Worm (Caenorhabditis elegans) whole organism, L4 larva: ENCODE measurements around the gene M01A8.1.
A peak's percentile ranks its signal among the peaks of the same experiment; 100 is the strongest.

Experiments
- F26F4.8 ChIP-seq: fragments of 200-800 bp; sonication (Bioruptor generic); conservative IDR thresholded peaks from 2 replicates; pipeline ENCODE4 v1.3.6; 2022; ENCODE audit warnings: missing genetic modification characterization, missing compliant biosample characterization
- F37D6.2 ChIP-seq: sonication (generic microtip); optimal IDR thresholded peaks from 2 replicates; lab custom pipeline; 2016; ENCODE audit warnings: mild to moderate bottlenecking, missing genetic modification characterization, missing compliant biosample characterization
- T26A8.4 ChIP-seq: fragments of 200-800 bp; sonication (Bioruptor generic); IDR thresholded peaks from 2 replicates; pipeline ENCODE4 v1.3.6; 2022; ENCODE audit warnings: missing genetic modification characterization, missing compliant biosample characterization
- Y105C5A.15 ChIP-seq: fragments of 200-800 bp; sonication (Bioruptor generic); IDR thresholded peaks from 2 replicates; pipeline ENCODE4 v1.3.6; 2022; ENCODE audit warnings: missing genetic modification characterization, missing compliant biosample characterization
- ZK337.2 ChIP-seq: fragments of 200-800 bp; sonication (Bioruptor generic); IDR thresholded peaks from 2 replicates; pipeline ENCODE4 v1.3.6; 2022; ENCODE audit warnings: missing genetic modification reagents, missing genetic modification characterization, missing compliant biosample characterization
- ama-1 ChIP-seq: fragments of 150-350 bp; optimal IDR thresholded peaks from 2 replicates; lab custom pipeline; 2014; ENCODE audit warnings: inconsistent platforms, mixed read lengths
- ceh-32 ChIP-seq: sonication (generic microtip); optimal IDR thresholded peaks from 2 replicates; lab custom pipeline; 2016; ENCODE audit warnings: mild to moderate bottlenecking, missing genetic modification characterization, missing compliant biosample characterization; ENCODE audit not compliant: poor library complexity
- ceh-62 ChIP-seq: sonication (generic microtip); optimal IDR thresholded peaks from 2 replicates; lab custom pipeline; 2017; ENCODE audit warnings: missing biosample characterization, missing genetic modification characterization
- ceh-82 ChIP-seq: sonication (generic microtip); optimal IDR thresholded peaks from 2 replicates; lab custom pipeline; 2017; ENCODE audit warnings: missing biosample characterization, missing genetic modification characterization
- ces-1 ChIP-seq: fragments of 150-350 bp; sonication (generic microtip); optimal IDR thresholded peaks from 4 replicates; lab custom pipeline; 2014; ENCODE audit warnings: missing biosample characterization, missing genetic modification reagents, missing genetic modification characterization
- cey-2 ChIP-seq: sonication (generic microtip); optimal IDR thresholded peaks from 3 replicates; lab custom pipeline; 2017; ENCODE audit warnings: missing genetic modification characterization, mild to moderate bottlenecking, missing compliant biosample characterization, antibody characterized with exemption, borderline replicate concordance; ENCODE audit not compliant: insufficient read depth
- daf-16 ChIP-seq, 3 experiments: sonication (generic microtip); optimal IDR thresholded peaks; 2 replicates each; lab custom pipeline; 2016 to 2017; ENCODE audit warnings: missing genetic modification characterization in 3 of 3, missing genetic modification reagents in 3 of 3, mild to moderate bottlenecking in 2 of 3, missing compliant biosample characterization in 2 of 3, missing biosample characterization in 1 of 3, moderate library complexity in 1 of 3
- dmd-6 ChIP-seq: fragments of 200-800 bp; sonication (Bioruptor generic); IDR thresholded peaks from 2 replicates; pipeline ENCODE4 v1.3.6; 2022; ENCODE audit warnings: missing genetic modification reagents, missing genetic modification characterization, missing compliant biosample characterization
- dmd-8 ChIP-seq: fragments of 200-800 bp; sonication (Bioruptor generic); IDR thresholded peaks from 2 replicates; pipeline ENCODE4 v1.3.6; 2022; ENCODE audit warnings: missing genetic modification characterization, missing compliant biosample characterization
- egl-43 ChIP-seq: fragments of 200-800 bp; sonication (Bioruptor generic); IDR thresholded peaks from 2 replicates; pipeline ENCODE4 v1.3.6; 2022; ENCODE audit warnings: missing genetic modification reagents, missing genetic modification characterization, missing compliant biosample characterization
- fkh-10 ChIP-seq: fragments of 150-350 bp; optimal IDR thresholded peaks from 2 replicates; lab custom pipeline; 2014; ENCODE audit warnings: missing biosample characterization, missing genetic modification reagents, missing genetic modification characterization
- hlh-11 ChIP-seq: fragments of 200-800 bp; sonication (Bioruptor generic); optimal IDR thresholded peaks from 2 replicates; lab custom pipeline; 2018; ENCODE audit warnings: mild to moderate bottlenecking, missing genetic modification characterization, missing compliant biosample characterization
- hlh-30 ChIP-seq: sonication (generic microtip); optimal IDR thresholded peaks from 2 replicates; lab custom pipeline; 2017; ENCODE audit warnings: antibody characterized with exemption, mild to moderate bottlenecking, missing genetic modification characterization, missing compliant biosample characterization; ENCODE audit not compliant: insufficient read depth
- hmg-1.1 ChIP-seq: fragments of 200-800 bp; sonication (Bioruptor generic); IDR thresholded peaks from 2 replicates; pipeline ENCODE4 v1.3.6; 2022; ENCODE audit warnings: missing genetic modification reagents, missing genetic modification characterization, missing compliant biosample characterization
- lin-15B ChIP-seq: fragments of 150-350 bp; sonication (generic microtip); optimal IDR thresholded peaks from 3 replicates; lab custom pipeline; 2014; ENCODE audit warnings: missing biosample characterization, missing genetic modification characterization
- lin-38 ChIP-seq: fragments of 200-800 bp; sonication (Bioruptor generic); IDR thresholded peaks from 2 replicates; pipeline ENCODE4 v1.3.6; 2022; ENCODE audit warnings: missing genetic modification reagents, missing genetic modification characterization, missing compliant biosample characterization
- lsy-2 ChIP-seq, 2 experiments: fragments of 150-350 bp in 1 of 2; sonication (generic microtip) in 1 of 2; optimal IDR thresholded peaks; 2 replicates each; lab custom pipeline; 2014 to 2017; ENCODE audit warnings: missing biosample characterization in 2 of 2, missing genetic modification characterization in 2 of 2
- mep-1 ChIP-seq: fragments of 150-350 bp; sonication (generic microtip); optimal IDR thresholded peaks from 3 replicates; lab custom pipeline; 2014; ENCODE audit warnings: missing biosample characterization, missing genetic modification characterization
- nhr-10 ChIP-seq: fragments of 150-350 bp; optimal IDR thresholded peaks from 2 replicates; lab custom pipeline; 2014; ENCODE audit warnings: missing biosample characterization, missing genetic modification characterization
- nhr-111 ChIP-seq: fragments of 200-800 bp; sonication (Bioruptor generic); optimal IDR thresholded peaks from 2 replicates; lab custom pipeline; 2018; ENCODE audit warnings: mild to moderate bottlenecking, missing genetic modification characterization, missing compliant biosample characterization
- nhr-28 ChIP-seq: fragments of 150-350 bp; optimal IDR thresholded peaks from 2 replicates; lab custom pipeline; 2014; ENCODE audit warnings: missing biosample characterization, missing genetic modification characterization
- nhr-76 ChIP-seq: fragments of 150-350 bp; optimal IDR thresholded peaks from 2 replicates; lab custom pipeline; 2014; ENCODE audit warnings: missing biosample characterization, missing genetic modification characterization
- nhr-77 ChIP-seq: fragments of 150-350 bp; optimal IDR thresholded peaks from 2 replicates; lab custom pipeline; 2014; ENCODE audit warnings: missing biosample characterization, missing genetic modification characterization
- pha-4 ChIP-seq, 2 experiments: fragments of 150-350 bp in 1 of 2; fragments of 200-800 bp in 1 of 2; sonication (Bioruptor generic) in 1 of 2; IDR thresholded peaks in 1 of 2; optimal IDR thresholded peaks in 1 of 2; 2 replicates each; pipeline versions ENCODE4 v1.3.6 to Lab custom; 2014 to 2022; ENCODE audit warnings: missing genetic modification characterization in 2 of 2, missing genetic modification reagents in 2 of 2, missing biosample characterization in 1 of 2, missing compliant biosample characterization in 1 of 2
- php-3 ChIP-seq: fragments of 200-800 bp; sonication (Bioruptor generic); IDR thresholded peaks from 2 replicates; pipeline ENCODE4 v1.3.6; 2022; ENCODE audit warnings: missing genetic modification reagents, missing genetic modification characterization, missing compliant biosample characterization
- rbr-2 ChIP-seq: sonication (generic microtip); optimal IDR thresholded peaks from 2 replicates; lab custom pipeline; 2016; ENCODE audit warnings: missing genotype, missing genetic modification characterization, missing compliant biosample characterization
- snpc-1.2 ChIP-seq: fragments of 200-800 bp; sonication (Bioruptor generic); IDR thresholded peaks from 2 replicates; pipeline ENCODE4 v1.3.6; 2022; ENCODE audit warnings: missing genetic modification reagents, missing genetic modification characterization, missing compliant biosample characterization
- snpc-4 ChIP-seq: fragments of 150-350 bp; optimal IDR thresholded peaks from 2 replicates; lab custom pipeline; 2014; ENCODE audit warnings: missing biosample characterization, missing genetic modification characterization
- tag-97 ChIP-seq: fragments of 200-800 bp; sonication (Bioruptor generic); IDR thresholded peaks from 2 replicates; pipeline ENCODE4 v1.3.6; 2022; ENCODE audit warnings: missing genetic modification characterization, missing compliant biosample characterization
- tra-1 ChIP-seq: fragments of 200-800 bp; sonication (Bioruptor generic); IDR thresholded peaks from 2 replicates; pipeline ENCODE4 v1.3.6; 2022; ENCODE audit warnings: missing genetic modification reagents, missing genetic modification characterization, missing compliant biosample characterization
- vab-7 ChIP-seq: fragments of 200-800 bp; sonication (Bioruptor generic); IDR thresholded peaks from 2 replicates; pipeline ENCODE4 v1.3.6; 2022; ENCODE audit warnings: missing genetic modification reagents, missing genetic modification characterization, missing compliant biosample characterization
- zip-11 ChIP-seq: fragments of 200-800 bp; sonication (Bioruptor generic); IDR thresholded peaks from 2 replicates; pipeline ENCODE4 v1.3.6; 2022; ENCODE audit warnings: missing genetic modification characterization, missing compliant biosample characterization
- zip-2 ChIP-seq: fragments of 150-350 bp; optimal IDR thresholded peaks from 2 replicates; lab custom pipeline; 2014; ENCODE audit warnings: missing biosample characterization, missing genetic modification characterization
- ztf-7 ChIP-seq: fragments of 150-350 bp; optimal IDR thresholded peaks from 2 replicates; lab custom pipeline; 2014; ENCODE audit warnings: missing biosample characterization, missing genetic modification characterization

M01A8.1 gene

DNA sequence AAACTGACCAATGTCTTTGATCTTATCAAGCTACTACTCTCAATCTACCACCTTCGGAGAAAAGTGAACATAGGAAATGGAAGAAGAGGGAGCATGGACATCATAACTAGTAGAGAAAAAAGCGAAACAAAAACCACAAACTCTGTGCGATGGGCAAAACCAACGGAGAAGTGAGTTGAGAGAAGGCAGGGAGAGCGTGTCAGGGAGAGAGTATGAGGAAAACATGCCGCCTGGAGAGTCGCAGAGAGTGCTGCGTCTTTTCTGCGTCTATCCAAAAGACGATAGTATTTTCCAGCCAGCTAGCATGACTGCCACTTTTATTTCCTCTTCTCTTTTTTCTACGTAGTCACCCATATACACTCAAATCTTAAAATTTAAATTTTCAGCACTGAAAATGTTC, 17.1 kb upstream of the M01A8.1 start, which contains the start of gene saeg-2 (continued):
- TF ChIP-seq tag-97 (GFP tag; lab: Robert Waterston, UW) (no peak), ceh-82 (tag; lab: Kevin White, UChicago) (no peak), dmd-6 (GFP tag; lab: Robert Waterston, UW) (peak; percentile 19; the same call in 1 of the 2 replicates), egl-43 (0 out of 2 replicates have a peak, but pooled peaks have one; percentile 51), T26A8.4 (peak; percentile 39; the same call in 1 of the 2 replicates), zip-11 (no peak), ztf-7 (tag; lab: Kevin White, UChicago) (peak; percentile 14), pha-4 (GFP tag; IDR thresholded peaks at IDR 0.05; lab: Robert Waterston, UW) (no peak), pha-4 (tag; optimal IDR thresholded peaks at IDR 0.05; lab: Kevin White, UChicago) (peak; percentile 41), nhr-77 (tag; lab: Kevin White, UChicago) (no peak), lin-38 (GFP tag; lab: Robert Waterston, UW) (no peak), daf-16 (GFP tag; optimal IDR thresholded peaks at IDR 0.05; lab: Kevin White, UChicago) (no peak), daf-16 (tag; optimal IDR thresholded peaks at IDR 0.05; lab: Kevin White, UChicago) (peak; percentile 51), hlh-30 (peak; percentile 31), ama-1 (lab: Kevin White, UChicago) (no peak), tra-1 (GFP tag; lab: Robert Waterston, UW) (no peak), snpc-1.2 (no peak), lsy-2 (tag; optimal IDR thresholded peaks at IDR 0.05; lab: Kevin White, UChicago) (peak in 1 of 2 experiments; percentile 23), hlh-11 (tag; lab: Kevin White, UChicago) (peak; percentile 78), F37D6.2 (tag; lab: Kevin White, UChicago) (no peak), Y105C5A.15 (GFP tag; lab: Robert Waterston, UW) (0 out of 2 replicates have a peak, but pooled peaks have one; percentile 35), hmg-1.1 (GFP tag; lab: Robert Waterston, UW) (peak; percentile 62), ZK337.2 (GFP tag; lab: Robert Waterston, UW) (no peak), nhr-111 (GFP tag; lab: Kevin White, UChicago) (no peak), mep-1 (tag; lab: Kevin White, UChicago) (peak; percentile 52)

DNA sequence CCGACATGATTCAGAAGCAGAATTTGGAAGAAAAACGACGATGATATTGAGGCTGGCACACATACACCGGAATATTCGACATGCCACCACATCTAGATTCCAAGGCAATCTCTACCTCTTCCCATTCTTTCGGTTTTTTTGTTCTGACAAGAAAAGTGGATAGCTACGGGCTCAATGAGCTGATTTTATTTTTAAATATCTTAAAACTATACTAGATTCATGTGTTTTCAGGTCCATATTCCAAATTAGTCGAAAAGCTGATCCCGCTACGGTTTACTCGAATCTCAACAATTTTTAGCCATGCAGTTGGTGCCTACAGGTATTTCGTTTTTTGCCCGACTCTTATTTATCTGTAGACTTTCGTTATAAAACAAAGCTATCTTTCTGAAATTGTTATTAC, 14.4 kb upstream of the M01A8.1 start, which contains the start of gene dat-1:
dat-1 (plus strand) TSS at position 301 of the 400 bp plus-strand sequence.
- no peak for TF ChIP-seq dmd-8
- TF ChIP-seq nhr-10 (tag; lab: Kevin White, UChicago): no peak
- TF ChIP-seq F26F4.8: no peak
- no peak for TF ChIP-seq pha-4 (GFP tag; IDR thresholded peaks at IDR 0.05; lab: Robert Waterston, UW)
- no peak for TF ChIP-seq pha-4 (tag; optimal IDR thresholded peaks at IDR 0.05; lab: Kevin White, UChicago)
- TF ChIP-seq rbr-2 (tag; lab: Kevin White, UChicago): no peak
- no peak for TF ChIP-seq zip-2 (tag; lab: Kevin White, UChicago)
- TF ChIP-seq cey-2: no peak
- TF ChIP-seq vab-7: no peak
- no peak for TF ChIP-seq ceh-32 (tag; lab: Kevin White, UChicago)
- TF ChIP-seq nhr-28 (tag; lab: Kevin White, UChicago): no peak
- TF ChIP-seq lin-38 (GFP tag; lab: Robert Waterston, UW): no peak
- TF ChIP-seq lin-15B (tag; lab: Kevin White, UChicago): no peak
- TF ChIP-seq fkh-10 (GFP tag; lab: Kevin White, UChicago): no peak
- no peak for TF ChIP-seq lsy-2 (tag; optimal IDR thresholded peaks at IDR 0.05; lab: Kevin White, UChicago)
- TF ChIP-seq ceh-62: no peak
- TF ChIP-seq ces-1 (GFP tag; lab: Kevin White, UChicago): no peak
- no peak for TF ChIP-seq nhr-76 (tag; lab: Kevin White, UChicago)
- TF ChIP-seq php-3 (GFP tag; lab: Robert Waterston, UW): no peak
- TF ChIP-seq snpc-4 (tag; lab: Kevin White, UChicago): no peak
